Fruit fly (Drosophila melanogaster) whole organism, wandering third instar larva: ENCODE measurements around the gene Taf9.

Experiments used
- Abd-B ChIP-seq: fragments of >200 bp; optimal IDR thresholded peaks from 2 replicates; lab custom pipeline; 2017; ENCODE audit warnings: missing biosample characterization, missing genetic modification characterization
- CG32264 ChIP-seq: fragments of 200-800 bp; sonication (Bioruptor generic); optimal IDR thresholded peaks from 2 replicates; lab custom pipeline; 2016; ENCODE audit warnings: missing biosample characterization, missing genetic modification characterization
- CG9705 ChIP-seq: fragments of 200-800 bp; sonication (Bioruptor generic); optimal IDR thresholded peaks from 2 replicates; lab custom pipeline; 2018; ENCODE audit warnings: missing biosample characterization, mild to moderate bottlenecking, missing genetic modification characterization
- CrebA ChIP-seq: fragments of 200-800 bp; sonication (Bioruptor generic); optimal IDR thresholded peaks from 2 replicates; lab custom pipeline; 2016; ENCODE audit warnings: missing biosample characterization, mild to moderate bottlenecking, missing genetic modification characterization, borderline replicate concordance
- Dfd ChIP-seq: fragments of >200 bp; optimal IDR thresholded peaks from 2 replicates; lab custom pipeline; 2017; ENCODE audit warnings: missing biosample characterization, missing genetic modification characterization
- Dif ChIP-seq: fragments of 200-275, 200-300 bp; sonication (Bioruptor generic); optimal IDR thresholded peaks from 2 replicates; lab custom pipeline; 2018; ENCODE audit warnings: missing biosample characterization, missing genetic modification characterization; ENCODE audit not compliant: partially characterized antibody
- GATAd ChIP-seq: sonication (Bioruptor generic); optimal IDR thresholded peaks from 2 replicates; lab custom pipeline; 2016; ENCODE audit warnings: missing biosample characterization, missing genetic modification characterization
- HLH106 ChIP-seq: fragments of 200-800 bp; optimal IDR thresholded peaks from 3 replicates; lab custom pipeline; 2019; ENCODE audit warnings: missing biosample characterization, mild to moderate bottlenecking, missing genetic modification characterization, moderate library complexity
- Hnf4 ChIP-seq: fragments of 200-800 bp; sonication (Bioruptor generic); optimal IDR thresholded peaks from 2 replicates; lab custom pipeline; 2016; ENCODE audit warnings: missing biosample characterization, mild to moderate bottlenecking, missing genetic modification characterization
- Hr78 ChIP-seq: fragments of >200 bp; optimal IDR thresholded peaks from 2 replicates; lab custom pipeline; 2017; ENCODE audit warnings: missing biosample characterization, missing genetic modification characterization
- Hr83 ChIP-seq: fragments of 200-300 bp; sonication (Bioruptor generic); optimal IDR thresholded peaks from 2 replicates; lab custom pipeline; 2016; ENCODE audit warnings: missing biosample characterization, mild to moderate bottlenecking, missing genetic modification characterization, moderate library complexity; ENCODE audit not compliant: poor library complexity, severe bottlenecking
- Jra ChIP-seq: sonication (Bioruptor generic); optimal IDR thresholded peaks from 2 replicates; lab custom pipeline; 2016; ENCODE audit warnings: missing biosample characterization, missing genetic modification characterization
- Mio ChIP-seq: sonication (Bioruptor generic); optimal IDR thresholded peaks from 2 replicates; lab custom pipeline; 2016; ENCODE audit warnings: missing biosample characterization, missing genetic modification characterization
- Myc ChIP-seq: fragments of >200 bp; optimal IDR thresholded peaks from 2 replicates; lab custom pipeline; 2017
- N ChIP-seq: fragments of >200 bp; optimal IDR thresholded peaks from 2 replicates; lab custom pipeline; 2018; ENCODE audit warnings: missing biosample characterization, missing external identifiers, missing genetic modification characterization
- OdsH ChIP-seq: fragments of 200-800 bp; sonication (Bioruptor generic); optimal IDR thresholded peaks from 2 replicates; lab custom pipeline; 2016; ENCODE audit warnings: missing biosample characterization, mild to moderate bottlenecking, missing genetic modification characterization
- Rel ChIP-seq, 2 experiments: fragments of 200-800 bp; sonication (Bioruptor generic) in 1 of 2; optimal IDR thresholded peaks; 2 replicates in 1 of 2; 3 replicates in 1 of 2; lab custom pipeline; 2016 to 2019; ENCODE audit warnings: mild to moderate bottlenecking in 2 of 2, missing biosample characterization in 2 of 2, missing genetic modification characterization in 2 of 2, moderate library complexity in 1 of 2
- Sp1 ChIP-seq: fragments of 200-800 bp; sonication (Bioruptor generic); optimal IDR thresholded peaks from 3 replicates; lab custom pipeline; 2019; ENCODE audit warnings: missing biosample characterization, mild to moderate bottlenecking, missing genetic modification characterization, moderate library complexity
- Vsx2 ChIP-seq: fragments of 200-300, 225-300 bp; sonication (Bioruptor generic); optimal IDR thresholded peaks from 2 replicates; lab custom pipeline; 2018; ENCODE audit warnings: missing biosample characterization, missing genetic modification characterization; ENCODE audit not compliant: partially characterized antibody
- br ChIP-seq: fragments of 200-800 bp; sonication (Bioruptor generic); optimal IDR thresholded peaks from 2 replicates; lab custom pipeline; 2016; ENCODE audit warnings: missing biosample characterization, missing genetic modification characterization
- brk ChIP-seq: fragments of 200-800 bp; sonication (Bioruptor generic); optimal IDR thresholded peaks from 2 replicates; lab custom pipeline; 2016; ENCODE audit warnings: missing biosample characterization, mild to moderate bottlenecking, missing genetic modification characterization
- dl ChIP-seq, 2 experiments: fragments of 175-275, 200-275 bp in 1 of 2; fragments of 200-275 bp in 1 of 2; sonication (Bioruptor generic); optimal IDR thresholded peaks; lab custom pipeline; 2018; ENCODE audit warnings: mild to moderate bottlenecking in 2 of 2, missing biosample characterization in 2 of 2, missing genetic modification characterization in 2 of 2, moderate library complexity in 2 of 2; ENCODE audit not compliant: partially characterized antibody in 2 of 2, insufficient read depth in 1 of 2
- dmrt93B ChIP-seq: fragments of 200-800 bp; sonication (Bioruptor generic); optimal IDR thresholded peaks from 2 replicates; lab custom pipeline; 2018; ENCODE audit warnings: missing biosample characterization, mild to moderate bottlenecking, missing genetic modification characterization
- dsf ChIP-seq: sonication (Bioruptor generic); optimal IDR thresholded peaks from 2 replicates; lab custom pipeline; 2016; ENCODE audit warnings: missing biosample characterization, missing genetic modification characterization, borderline replicate concordance
- ey ChIP-seq: fragments of 200-800 bp; sonication (Bioruptor generic); optimal IDR thresholded peaks from 2 replicates; lab custom pipeline; 2016; ENCODE audit warnings: missing biosample characterization, missing genetic modification characterization
- foxo ChIP-seq, 2 experiments: fragments of 200-800 bp; sonication (Bioruptor generic); optimal IDR thresholded peaks; 2 replicates in 1 of 2; 3 replicates in 1 of 2; lab custom pipeline; 2016 to 2017; ENCODE audit warnings: missing biosample characterization in 2 of 2, missing genetic modification characterization in 2 of 2
- fru ChIP-seq: fragments of 200-800 bp; sonication (Bioruptor generic); optimal IDR thresholded peaks from 3 replicates; lab custom pipeline; 2016; ENCODE audit warnings: missing biosample characterization, mild to moderate bottlenecking, missing genetic modification characterization
- h ChIP-seq: fragments of 200-800 bp; sonication (Bioruptor generic); optimal IDR thresholded peaks from 3 replicates; lab custom pipeline; 2016; ENCODE audit warnings: missing biosample characterization, mild to moderate bottlenecking, missing genetic modification characterization
- jim ChIP-seq: fragments of 175-275, 200-325 bp; sonication (Bioruptor generic); optimal IDR thresholded peaks from 2 replicates; lab custom pipeline; 2016; ENCODE audit warnings: missing biosample characterization, mild to moderate bottlenecking, missing genetic modification characterization
- lola ChIP-seq: fragments of >200 bp; optimal IDR thresholded peaks from 2 replicates; lab custom pipeline; 2017; ENCODE audit warnings: missing biosample characterization, missing genetic modification characterization
- pan ChIP-seq: fragments of >200 bp; optimal IDR thresholded peaks from 2 replicates; lab custom pipeline; 2017
- psq ChIP-seq: fragments of 200-800 bp; sonication (Bioruptor generic); optimal IDR thresholded peaks from 3 replicates; lab custom pipeline; 2017; ENCODE audit warnings: missing biosample characterization, mild to moderate bottlenecking, missing genetic modification characterization, moderate library complexity
- rgr ChIP-seq: fragments of 200-800 bp; sonication (Bioruptor generic); optimal IDR thresholded peaks from 3 replicates; lab custom pipeline; 2016; ENCODE audit warnings: missing biosample characterization, mild to moderate bottlenecking, missing genetic modification characterization
- sage ChIP-seq: fragments of 200-800 bp; sonication (Bioruptor generic); optimal IDR thresholded peaks from 2 replicates; lab custom pipeline; 2016; ENCODE audit warnings: missing biosample characterization, mild to moderate bottlenecking, missing genetic modification characterization
- sv ChIP-seq: fragments of 200-800 bp; sonication (Bioruptor generic); optimal IDR thresholded peaks from 3 replicates; lab custom pipeline; 2016; ENCODE audit warnings: missing biosample characterization, missing genetic modification characterization
- tai ChIP-seq: sonication (Bioruptor generic); optimal IDR thresholded peaks from 2 replicates; lab custom pipeline; 2016; ENCODE audit warnings: missing biosample characterization, missing genetic modification characterization
- usp ChIP-seq: fragments of >200 bp; optimal IDR thresholded peaks from 2 replicates; lab custom pipeline; 2017; ENCODE audit warnings: missing biosample characterization, missing genetic modification characterization
- woc ChIP-seq: sonication (Bioruptor generic); optimal IDR thresholded peaks from 2 replicates; lab custom pipeline; 2016; ENCODE audit warnings: missing biosample characterization, mild to moderate bottlenecking, missing genetic modification characterization

Gene Taf9

dm6 chrX:17844623-17845022 is 2.7 kb downstream of the Taf9 start, which contains the start of the genes CG8142 and Ucp4A (continued):
- TF ChIP-seq GATAd (GFP tag; lab: Kevin White, UChicago): no peak
- peak; percentile 70 for TF ChIP-seq ey (GFP tag; lab: Kevin White, UChicago)
- peak; percentile 72 for TF ChIP-seq br (GFP tag; lab: Kevin White, UChicago)
- peak; percentile 84 for TF ChIP-seq OdsH (GFP tag; lab: Kevin White, UChicago)
- TF ChIP-seq Dif (GFP tag; lab: Kevin White, UChicago): no peak
- no peak for TF ChIP-seq CG32264 (GFP tag; lab: Kevin White, UChicago)
- TF ChIP-seq HLH106: peak; percentile 96
- no peak for TF ChIP-seq brk (GFP tag; lab: Kevin White, UChicago)

DNA sequence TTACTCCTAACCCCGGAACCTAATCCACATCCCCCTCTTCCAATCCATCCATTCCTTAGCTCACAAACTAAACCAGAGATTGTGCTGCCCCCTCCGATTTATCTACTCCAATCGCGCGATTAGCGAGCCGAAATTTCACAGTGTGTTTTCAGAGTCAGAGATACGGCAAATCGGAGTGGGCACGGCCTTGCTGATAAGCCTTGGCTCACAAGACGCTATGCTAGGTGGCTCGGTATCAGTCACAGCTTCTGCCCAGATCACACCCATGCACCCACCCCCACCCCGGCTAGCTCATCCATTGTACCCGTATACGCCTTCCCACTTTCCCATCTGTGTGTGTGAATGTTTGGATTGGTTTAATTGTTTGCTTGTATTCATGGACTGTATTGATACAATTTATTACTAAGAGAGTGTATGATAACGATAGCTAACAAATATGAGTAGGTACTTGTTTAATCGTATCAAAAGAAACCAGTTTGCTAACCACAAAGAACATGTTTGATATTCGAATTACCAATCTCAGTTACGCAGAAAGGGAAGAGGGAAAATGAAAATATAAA is 3.9 kb downstream of the Taf9 start:
- TF ChIP-seq Dif (GFP tag; lab: Kevin White, UChicago): no peak
- no peak for TF ChIP-seq jim (GFP tag; lab: Kevin White, UChicago)
- TF ChIP-seq Rel (GFP tag; optimal IDR thresholded peaks at IDR 0.05; lab: Kevin White, UChicago): no peak
- peak; percentile 48 for TF ChIP-seq Rel (tag; optimal IDR thresholded peaks at IDR 0.05; lab: Kevin White, UChicago)

DNA sequence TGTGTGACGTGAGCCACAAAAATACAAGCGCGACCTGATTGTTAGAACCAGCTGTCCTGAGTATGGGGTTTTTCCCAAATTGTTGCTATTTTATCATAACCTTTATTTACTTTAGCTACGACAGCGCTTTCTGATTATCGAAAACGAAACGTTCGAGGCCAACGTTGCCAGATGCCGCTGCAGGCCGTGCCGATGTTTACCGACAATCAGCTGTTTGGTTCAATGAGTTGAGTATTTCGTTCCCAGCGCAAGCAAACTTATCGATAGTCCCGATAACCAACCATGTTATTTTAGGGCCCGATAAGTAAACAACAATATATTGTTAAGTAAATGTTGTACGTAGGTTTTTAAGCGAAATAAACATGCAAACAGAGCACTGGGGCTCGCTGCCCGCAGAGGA is 8.2 kb downstream of the Taf9 start, which contains the start of the genes CG15814 and Spt7:
CG15814 (minus strand) TSS at position 164 of the 400 bp plus-strand sequence.
Spt7 (plus strand) TSS at position 282 of the 400 bp plus-strand sequence.
- TF ChIP-seq tai (GFP tag; lab: Kevin White, UChicago): no peak
- no peak for TF ChIP-seq N
- TF ChIP-seq Hr83 (GFP tag; lab: Kevin White, UChicago): peak; percentile 47
- TF ChIP-seq foxo (GFP tag; optimal IDR thresholded peaks at IDR 0.05; lab: Kevin White, UChicago): no peak
- TF ChIP-seq pan (lab: Kevin White, UChicago): no peak
- TF ChIP-seq dmrt93B (GFP tag; lab: Kevin White, UChicago): no peak
- no peak for TF ChIP-seq ey (GFP tag; lab: Kevin White, UChicago)
- TF ChIP-seq Sp1 (GFP tag; lab: Kevin White, UChicago): peak; percentile 26
- no peak for TF ChIP-seq Dfd (GFP tag; lab: Kevin White, UChicago)
- TF ChIP-seq HLH106: no peak
- no peak for TF ChIP-seq sv (GFP tag; lab: Kevin White, UChicago)
- TF ChIP-seq Abd-B (GFP tag; lab: Kevin White, UChicago): no peak
- no peak for TF ChIP-seq Hnf4
- no peak for TF ChIP-seq lola (GFP tag; lab: Kevin White, UChicago)
- no peak for TF ChIP-seq brk (GFP tag; lab: Kevin White, UChicago)
- no peak for TF ChIP-seq Dif (GFP tag; lab: Kevin White, UChicago)
- TF ChIP-seq Rel (GFP tag; optimal IDR thresholded peaks at IDR 0.05; lab: Kevin White, UChicago): no peak
- TF ChIP-seq Rel (tag; optimal IDR thresholded peaks at IDR 0.05; lab: Kevin White, UChicago): peak; percentile 75
- TF ChIP-seq OdsH (GFP tag; lab: Kevin White, UChicago): no peak
- TF ChIP-seq usp (GFP tag; lab: Kevin White, UChicago): no peak
- TF ChIP-seq Mio: no peak
- TF ChIP-seq woc: no peak
- no peak for TF ChIP-seq br (GFP tag; lab: Kevin White, UChicago)
- TF ChIP-seq CG9705 (GFP tag; lab: Kevin White, UChicago): peak; percentile 17
- TF ChIP-seq Myc (lab: Kevin White, UChicago): peak; percentile 4
- TF ChIP-seq sage (GFP tag; lab: Kevin White, UChicago): no peak
- no peak for TF ChIP-seq Vsx2
- no peak for TF ChIP-seq dsf (GFP tag; lab: Kevin White, UChicago)
- TF ChIP-seq CrebA (GFP tag; lab: Kevin White, UChicago): no peak
- no peak for TF ChIP-seq CG32264 (GFP tag; lab: Kevin White, UChicago)
- TF ChIP-seq Jra (GFP tag; lab: Kevin White, UChicago): no peak
- TF ChIP-seq GATAd (GFP tag; lab: Kevin White, UChicago): no peak
- peak; percentile 50 for TF ChIP-seq h (GFP tag; lab: Kevin White, UChicago)
- TF ChIP-seq rgr (GFP tag; lab: Kevin White, UChicago): peak; percentile 23
- no peak for TF ChIP-seq Hr78
- TF ChIP-seq fru (GFP tag; lab: Kevin White, UChicago): no peak
- TF ChIP-seq psq (GFP tag; lab: Kevin White, UChicago): no peak
- no peak for TF ChIP-seq dl (GFP tag; optimal IDR thresholded peaks at IDR 0.05; lab: Kevin White, UChicago; ENCODE audit: insufficient read depth in 1 of 2, partially characterized antibody in 2 of 2)
- no peak for TF ChIP-seq jim (GFP tag; lab: Kevin White, UChicago)
